Fruit fly (Drosophila melanogaster) whole organism, embryonic: Measurements from ENCODE around the gene CG14034.

Experiments
- Antp ChIP-seq: fragments of 200-800 bp; sonication (Bioruptor generic); optimal IDR thresholded peaks from 3 replicates; lab custom pipeline; 2016; ENCODE audit warnings: missing biosample characterization, missing genetic modification characterization
- Bgb ChIP-seq: fragments of 200-800 bp; sonication (Bioruptor generic); IDR thresholded peaks from 2 replicates; pipeline ENCODE4 v1.3.6; 2022; ENCODE audit warnings: missing biosample characterization, missing genetic modification characterization; ENCODE audit not compliant: partially characterized antibody
- CG10274 ChIP-seq: fragments of 200-800 bp; sonication (Bioruptor generic); optimal IDR thresholded peaks from 3 replicates; lab custom pipeline; 2017; ENCODE audit warnings: missing biosample characterization, mild to moderate bottlenecking, missing genetic modification characterization
- CG12391 ChIP-seq: fragments of 200-800 bp; sonication (Bioruptor generic); optimal IDR thresholded peaks from 3 replicates; lab custom pipeline; 2018; ENCODE audit warnings: missing biosample characterization, mild to moderate bottlenecking, missing genetic modification characterization, moderate library complexity
- CG14014 ChIP-seq: fragments of 200-800 bp; sonication (Bioruptor generic); IDR thresholded peaks from 2 replicates; pipeline ENCODE4 v1.3.6; 2022; ENCODE audit warnings: missing biosample characterization, missing genetic modification characterization
- CG14441 ChIP-seq: fragments of 200-800 bp; sonication (Bioruptor generic); IDR thresholded peaks from 2 replicates; pipeline ENCODE4 v1.3.6; 2022; ENCODE audit warnings: missing biosample characterization, missing genetic modification characterization
- CG1529 ChIP-seq: fragments of 200-800 bp; sonication (Bioruptor generic); optimal IDR thresholded peaks from 3 replicates; lab custom pipeline; 2018; ENCODE audit warnings: missing biosample characterization, missing genetic modification characterization
- CG16815 ChIP-seq: fragments of 200-800 bp; sonication (Bioruptor generic); optimal IDR thresholded peaks from 3 replicates; lab custom pipeline; 2017; ENCODE audit warnings: missing biosample characterization, mild to moderate bottlenecking, missing genetic modification characterization
- CG17829 ChIP-seq: fragments of 200-800 bp; optimal IDR thresholded peaks from 2 replicates; lab custom pipeline; 2019; ENCODE audit warnings: missing biosample characterization, mild to moderate bottlenecking, missing genetic modification characterization, moderate library complexity
- CG18764 ChIP-seq: fragments of 200-800 bp; sonication (Bioruptor generic); optimal IDR thresholded peaks from 3 replicates; lab custom pipeline; 2016; ENCODE audit warnings: missing biosample characterization, missing genetic modification characterization
- CG32767 ChIP-seq: fragments of 200-800 bp; sonication (Bioruptor generic); IDR thresholded peaks from 2 replicates; pipeline ENCODE4 v1.3.6; 2022; ENCODE audit warnings: missing biosample characterization, missing genetic modification characterization
- CG32772 ChIP-seq: fragments of 200-800 bp; sonication (Bioruptor generic); IDR thresholded peaks from 2 replicates; pipeline ENCODE4 v1.3.6; 2022; ENCODE audit warnings: missing biosample characterization, missing genetic modification characterization
- CG34376 ChIP-seq: fragments of 200-800 bp; sonication (Bioruptor generic); optimal IDR thresholded peaks from 2 replicates; lab custom pipeline; 2018; ENCODE audit warnings: missing biosample characterization, mild to moderate bottlenecking, missing genetic modification characterization
- CG6175 ChIP-seq: fragments of 200-800 bp; sonication (Bioruptor generic); IDR thresholded peaks from 3 replicates; pipeline ENCODE4 v1.3.6; 2022; ENCODE audit warnings: missing biosample characterization, missing genetic modification characterization
- CG7963 ChIP-seq: fragments of 200-800 bp; sonication (Bioruptor generic); IDR thresholded peaks from 3 replicates; pipeline ENCODE4 v1.3.6; 2022; ENCODE audit warnings: missing biosample characterization, missing genetic modification characterization; ENCODE audit not compliant: partially characterized antibody
- CG8359 ChIP-seq: fragments of 200-800 bp; sonication (Bioruptor generic); optimal IDR thresholded peaks from 2 replicates; lab custom pipeline; 2017; ENCODE audit warnings: missing biosample characterization, mild to moderate bottlenecking, missing genetic modification characterization, borderline replicate concordance
- CG9437 ChIP-seq: fragments of 200-800 bp; sonication (Bioruptor generic); optimal IDR thresholded peaks from 2 replicates; lab custom pipeline; 2018; ENCODE audit warnings: missing biosample characterization, mild to moderate bottlenecking, missing genetic modification characterization
- CG9876 ChIP-seq: fragments of 200-800 bp; sonication (Bioruptor generic); optimal IDR thresholded peaks from 2 replicates; lab custom pipeline; 2016; ENCODE audit warnings: missing biosample characterization, missing genetic modification characterization
- Dfd ChIP-seq, 2 experiments: fragments of >200 bp; optimal IDR thresholded peaks; 2 replicates each; lab custom pipeline; 2017; ENCODE audit warnings: missing biosample characterization in 2 of 2, missing genetic modification characterization in 2 of 2
- Drgx ChIP-seq: fragments of 200-800 bp; sonication (Bioruptor generic); IDR thresholded peaks from 2 replicates; pipeline ENCODE4 v1.3.6; 2022; ENCODE audit warnings: missing biosample characterization, missing genetic modification characterization
- Ets65A ChIP-seq: fragments of 200-800 bp; sonication (Bioruptor generic); peaks from one replicate; lab custom pipeline; 2016; ENCODE audit warnings: missing biosample characterization, missing genetic modification characterization
- H15 ChIP-seq: fragments of 200-800 bp; sonication (Bioruptor generic); IDR thresholded peaks from 3 replicates; pipeline ENCODE4 v1.3.6; 2022; ENCODE audit warnings: missing biosample characterization, missing genetic modification characterization
- Hr51 ChIP-seq, 2 experiments: fragments of 200-800 bp; sonication (Bioruptor generic); optimal IDR thresholded peaks; 2 replicates in 1 of 2; 3 replicates in 1 of 2; lab custom pipeline; 2016 to 2018; ENCODE audit warnings: missing biosample characterization in 2 of 2, missing genetic modification characterization in 2 of 2, mild to moderate bottlenecking in 1 of 2, moderate library complexity in 1 of 2
- Hsf ChIP-seq: fragments of 200-800 bp; sonication (Bioruptor generic); optimal IDR thresholded peaks from 3 replicates; lab custom pipeline; 2016; ENCODE audit warnings: missing biosample characterization, missing genetic modification characterization
- Jarid2 ChIP-seq: fragments of 200-800 bp; sonication (Bioruptor generic); optimal IDR thresholded peaks from 3 replicates; lab custom pipeline; 2017; ENCODE audit warnings: mild to moderate bottlenecking, missing biosample characterization, missing genetic modification reagents, missing genetic modification characterization
- Med ChIP-seq: fragments of 200-800 bp; sonication (Bioruptor generic); peaks from one replicate; lab custom pipeline; 2016; ENCODE audit warnings: missing biosample characterization, missing genetic modification characterization, mild to moderate bottlenecking, inconsistent platforms, moderate library complexity
- Meics ChIP-seq: fragments of 200-800 bp; sonication (Bioruptor generic); optimal IDR thresholded peaks from 2 replicates; lab custom pipeline; 2017; ENCODE audit warnings: missing biosample characterization, mild to moderate bottlenecking, missing genetic modification characterization
- NC2α ChIP-seq: fragments of 200-800 bp; sonication (Bioruptor generic); optimal IDR thresholded peaks from 2 replicates; lab custom pipeline; 2016; ENCODE audit warnings: missing biosample characterization, missing genetic modification characterization
- PHDP ChIP-seq: fragments of 200-800 bp; sonication (Bioruptor generic); optimal IDR thresholded peaks from 3 replicates; lab custom pipeline; 2018; ENCODE audit warnings: missing biosample characterization, mild to moderate bottlenecking, missing genetic modification characterization, moderate library complexity
- Ravus ChIP-seq: fragments of 200-800 bp; sonication (Bioruptor generic); IDR thresholded peaks from 2 replicates; pipeline ENCODE4 v1.3.6; 2022; ENCODE audit warnings: missing biosample characterization, missing genetic modification characterization
- Scr ChIP-seq: fragments of 200-800 bp; sonication (Bioruptor generic); IDR thresholded peaks from 2 replicates; pipeline ENCODE4 v1.3.6; 2022; ENCODE audit warnings: missing biosample characterization, missing genetic modification characterization; ENCODE audit not compliant: partially characterized antibody
- Stat92E ChIP-seq, 3 experiments: fragments of >200 bp in 2 of 3; fragments of 200-800 bp in 1 of 3; sonication (Bioruptor generic) in 1 of 3; optimal IDR thresholded peaks; 2 replicates each; lab custom pipeline; 2017 to 2019; ENCODE audit warnings: missing biosample characterization in 3 of 3, missing genetic modification characterization in 3 of 3, mild to moderate bottlenecking in 1 of 3, moderate library complexity in 1 of 3
- ap ChIP-seq: fragments of 200-800 bp; sonication (Bioruptor generic); IDR thresholded peaks from 2 replicates; pipeline ENCODE4 v1.3.6; 2022; ENCODE audit warnings: missing biosample characterization, missing genetic modification characterization
- ara ChIP-seq: fragments of 200-800 bp; sonication (Bioruptor generic); IDR thresholded peaks from 2 replicates; pipeline ENCODE4 v1.3.6; 2022; ENCODE audit warnings: missing biosample characterization, missing genetic modification characterization
- az2 ChIP-seq: fragments of 200-800 bp; sonication (Bioruptor generic); optimal IDR thresholded peaks from 3 replicates; lab custom pipeline; 2016; ENCODE audit warnings: missing biosample characterization, missing genetic modification characterization
- br ChIP-seq: fragments of >200 bp; optimal IDR thresholded peaks from 2 replicates; lab custom pipeline; 2017
- chif ChIP-seq, 2 experiments: fragments of 200-800 bp; sonication (Bioruptor generic); optimal IDR thresholded peaks; 3 replicates each; lab custom pipeline; 2016; ENCODE audit warnings: missing biosample characterization in 2 of 2, missing genetic modification characterization in 2 of 2
- ci ChIP-seq: fragments of 200-800 bp; sonication (Bioruptor generic); IDR thresholded peaks from 3 replicates; pipeline ENCODE4 v1.3.6; 2022; ENCODE audit warnings: missing biosample characterization, missing genetic modification characterization
- mld ChIP-seq: fragments of 200-800 bp; sonication (Bioruptor generic); IDR thresholded peaks from 3 replicates; pipeline ENCODE4 v1.3.6; 2022; ENCODE audit warnings: missing biosample characterization, missing genetic modification characterization; ENCODE audit not compliant: partially characterized antibody
- pho ChIP-seq: fragments of 200-800 bp; sonication (Bioruptor generic); optimal IDR thresholded peaks from 2 replicates; lab custom pipeline; 2016; ENCODE audit warnings: missing biosample characterization, missing genetic modification characterization
- pita ChIP-seq: fragments of 200-800 bp; sonication (Bioruptor generic); optimal IDR thresholded peaks from 2 replicates; lab custom pipeline; 2017; ENCODE audit warnings: missing biosample characterization, mild to moderate bottlenecking, missing genetic modification characterization
- pum ChIP-seq: fragments of 200-800 bp; sonication (Bioruptor generic); optimal IDR thresholded peaks from 2 replicates; lab custom pipeline; 2016; ENCODE audit warnings: missing biosample characterization, missing genetic modification characterization
- seq ChIP-seq: fragments of 200-800 bp; sonication (Bioruptor generic); IDR thresholded peaks from 2 replicates; pipeline ENCODE4 v1.3.6; 2022; ENCODE audit warnings: missing biosample characterization, missing genetic modification characterization
- so ChIP-seq: fragments of 200-800 bp; sonication (Bioruptor generic); IDR thresholded peaks from 3 replicates; pipeline ENCODE4 v1.3.6; 2022; ENCODE audit warnings: missing biosample characterization, missing genetic modification characterization
- sob ChIP-seq: fragments of 200-800 bp; sonication (Bioruptor generic); IDR thresholded peaks from 2 replicates; pipeline ENCODE4 v1.3.6; 2022; ENCODE audit warnings: missing biosample characterization, missing genetic modification characterization
- ssp ChIP-seq: fragments of 200-800 bp; sonication (Bioruptor generic); IDR thresholded peaks from 2 replicates; pipeline ENCODE4 v1.3.6; 2022; ENCODE audit warnings: missing biosample characterization, missing genetic modification characterization
- tgo ChIP-seq: fragments of 200-800 bp; sonication (Bioruptor generic); IDR thresholded peaks from 3 replicates; pipeline ENCODE4 v1.3.6; 2022; ENCODE audit warnings: missing biosample characterization, missing genetic modification characterization
- tin ChIP-seq: fragments of 200-800 bp; sonication (Bioruptor generic); optimal IDR thresholded peaks from 3 replicates; lab custom pipeline; 2016; ENCODE audit warnings: missing biosample characterization, missing genetic modification characterization
- toy ChIP-seq: fragments of 200-800 bp; sonication (Bioruptor generic); IDR thresholded peaks from 2 replicates; pipeline ENCODE4 v1.3.6; 2022; ENCODE audit warnings: missing biosample characterization, missing genetic modification characterization
- zfh1 ChIP-seq: fragments of 200-800 bp; sonication (Bioruptor generic); IDR thresholded peaks from 3 replicates; pipeline ENCODE4 v1.3.6; 2022; ENCODE audit warnings: missing biosample characterization, missing genetic modification characterization

CG14034 gene

dm6 chr2L:5242194-5242914 lies 26.0 kb upstream of the CG14034 start (continued):
- TF ChIP-seq CG9437 (peak; percentile 3), br (lab: Kevin White, UChicago) (no peak), ci (GFP tag; lab: Robert Waterston, UW) (0 out of 3 replicates have a peak, but pooled peaks have one; percentile 28), az2 (GFP tag; lab: Kevin White, UChicago) (peak; percentile 1), CG12391 (tag; lab: Kevin White, UChicago) (peak; percentile 38), Med (GFP tag; lab: Kevin White, UChicago) (peak; percentile 68), CG1529 (GFP tag; lab: Kevin White, UChicago) (no peak), seq (GFP tag; lab: Robert Waterston, UW) (no peak), Ravus (GFP tag; lab: Robert Waterston, UW) (no peak), CG18764 (GFP tag; lab: Kevin White, UChicago) (no peak), Dfd (GFP tag; optimal IDR thresholded peaks at IDR 0.05; lab: Kevin White, UChicago) (no peak), CG8359 (GFP tag; lab: Kevin White, UChicago) (no peak), ap (no peak), NC2α (GFP tag; lab: Kevin White, UChicago) (no peak), ara (GFP tag; lab: Robert Waterston, UW) (no peak), zfh1 (GFP tag; lab: Robert Waterston, UW) (no peak), Stat92E (GFP tag; optimal IDR thresholded peaks at IDR 0.05; lab: Kevin White, UChicago) (no peak), pita (GFP tag; lab: Kevin White, UChicago) (no peak), Meics (no peak), pho (GFP tag; lab: Kevin White, UChicago) (no peak), CG32772 (GFP tag; lab: Robert Waterston, UW) (0 out of 2 replicates have a peak, but pooled peaks have one; percentile 13), pum (no peak), Scr (peak; percentile 28; the same call in 1 of the 2 replicates), Ets65A (GFP tag; lab: Kevin White, UChicago) (peak; percentile 40), Hsf (GFP tag; lab: Kevin White, UChicago) (no peak), CG7963 (no peak), PHDP (tag; lab: Kevin White, UChicago) (peak; percentile 45), CG6175 (GFP tag; lab: Robert Waterston, UW) (no peak), so (GFP tag; lab: Robert Waterston, UW) (no peak), H15 (GFP tag; lab: Robert Waterston, UW) (peak; percentile 43; the same call in 1 of the 3 replicates), Jarid2 (GFP tag; lab: Kevin White, UChicago) (no peak), Hr51 (GFP tag; optimal IDR thresholded peaks at IDR 0.05; lab: Kevin White, UChicago) (peak in 1 of 2 experiments; percentile 46), CG14441 (peak; percentile 32; the same call in 1 of the 2 replicates), toy (GFP tag; lab: Robert Waterston, UW) (no peak), CG16815 (no peak), mld (GFP tag; lab: Robert Waterston, UW) (no peak), CG9876 (GFP tag; lab: Kevin White, UChicago) (no peak), Bgb (GFP tag; lab: Robert Waterston, UW) (no peak), ssp (GFP tag; lab: Robert Waterston, UW) (no peak), CG10274 (GFP tag; lab: Kevin White, UChicago) (no peak), CG32767 (GFP tag; lab: Robert Waterston, UW) (no peak), tgo (no peak; the same call in 2 of the 3 replicates), CG17829 (tag; lab: Kevin White, UChicago) (no peak), CG14014 (GFP tag; lab: Robert Waterston, UW) (no peak), CG34376 (peak; percentile 47), chif (GFP tag; optimal IDR thresholded peaks at IDR 0.05; lab: Kevin White, UChicago) (no peak), tin (GFP tag; lab: Kevin White, UChicago) (no peak), sob (GFP tag; lab: Robert Waterston, UW) (0 out of 2 replicates have a peak, but pooled peaks have one; percentile 11), Drgx (GFP tag; lab: Robert Waterston, UW) (no peak), Antp (GFP tag; lab: Kevin White, UChicago) (no peak)
